Worm (Caenorhabditis elegans): Measurements from ENCODE around the gene clpf-1.

DNA sequence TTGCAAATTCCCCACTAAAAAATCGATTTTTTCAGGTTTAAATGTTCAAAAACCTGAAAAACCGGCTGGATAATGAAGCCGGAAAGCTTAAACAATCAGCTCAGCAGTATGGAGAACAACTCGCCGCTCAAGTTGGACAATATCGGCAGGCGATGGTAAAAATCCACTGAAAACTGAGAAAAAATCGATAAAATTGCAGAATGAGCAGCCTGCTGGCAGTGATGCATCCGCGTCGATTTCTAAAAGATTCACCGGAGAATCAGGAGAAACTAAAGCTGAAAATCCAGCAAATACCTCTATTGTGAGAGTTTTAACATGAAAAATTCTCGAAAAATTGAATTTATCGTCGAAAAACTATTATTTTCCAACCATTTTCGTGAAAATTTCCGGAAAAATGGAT, 8.0 kb downstream of the clpf-1 start, which contains the start of gene golg-4:
- TF ChIP-seq F52B5.7 (tag; optimal IDR thresholded peaks at IDR 0.05) (no peak), lir-1 (GFP tag; conservative IDR thresholded peaks at IDR 0.05) (no peak), aptf-2 (GFP tag; conservative IDR thresholded peaks at IDR 0.05) (no peak), unc-62 (GFP tag; optimal IDR thresholded peaks at IDR 0.05) (no peak), pha-4 (tag; optimal IDR thresholded peaks at IDR 0.05) (no peak)

Data from whole organism, young adult.